Worm (Caenorhabditis elegans) whole organism, L3 larva: ENCODE data around the gene E02H1.5.
A peak's percentile ranks its signal among the peaks of the same experiment; 100 is the strongest.

Experiments
- R02D3.7 ChIP-seq: fragments of 150-350 bp; optimal IDR thresholded peaks from 2 replicates; lab custom pipeline; 2014; ENCODE audit warnings: missing biosample characterization, missing genetic modification characterization
- ZK546.5 ChIP-seq: sonication (generic microtip); optimal IDR thresholded peaks from 2 replicates; lab custom pipeline; 2017; ENCODE audit warnings: missing biosample characterization, missing genetic modification characterization
- aly-2 ChIP-seq: fragments of 150-350 bp; optimal IDR thresholded peaks from 2 replicates; lab custom pipeline; 2014; ENCODE audit warnings: missing biosample characterization, missing genetic modification characterization
- ama-1 ChIP-seq: fragments of 150-350 bp; optimal IDR thresholded peaks from 2 replicates; lab custom pipeline; 2018
- ceh-16 ChIP-seq: sonication (generic microtip); optimal IDR thresholded peaks from 2 replicates; lab custom pipeline; 2017; ENCODE audit warnings: missing biosample characterization, missing genetic modification characterization
- ceh-28 ChIP-seq: fragments of 150-350 bp; optimal IDR thresholded peaks from 2 replicates; lab custom pipeline; 2014; ENCODE audit warnings: missing biosample characterization, missing genetic modification reagents, missing genetic modification characterization
- ceh-82 ChIP-seq: fragments of 150-350 bp; optimal IDR thresholded peaks from 2 replicates; lab custom pipeline; 2014; ENCODE audit warnings: missing biosample characterization, missing genetic modification characterization
- ceh-9 ChIP-seq: sonication (generic microtip); optimal IDR thresholded peaks from 2 replicates; lab custom pipeline; 2018; ENCODE audit warnings: missing biosample characterization, missing genetic modification characterization
- daf-12 ChIP-seq: fragments of 150-350 bp; optimal IDR thresholded peaks from 2 replicates; lab custom pipeline; 2014; ENCODE audit warnings: missing biosample characterization, missing genetic modification reagents, missing genetic modification characterization
- egl-27 ChIP-seq: sonication (generic microtip); optimal IDR thresholded peaks from 4 replicates; lab custom pipeline; 2017; ENCODE audit warnings: missing biosample characterization, missing genetic modification reagents, missing genetic modification characterization
- egl-5 ChIP-seq: fragments of 150-350 bp; optimal IDR thresholded peaks from 2 replicates; lab custom pipeline; 2017; ENCODE audit warnings: missing biosample characterization, missing genetic modification reagents, missing genetic modification characterization, inconsistent platforms
- elt-1 ChIP-seq: fragments of 150-350 bp; optimal IDR thresholded peaks from 2 replicates; lab custom pipeline; 2014; ENCODE audit warnings: missing biosample characterization, missing genetic modification characterization
- elt-2 ChIP-seq: sonication (generic microtip); optimal IDR thresholded peaks from 2 replicates; lab custom pipeline; 2016; ENCODE audit warnings: missing genetic modification reagents, mild to moderate bottlenecking, missing genetic modification characterization, missing compliant biosample characterization
- elt-3 ChIP-seq, 3 experiments: fragments of 150-350 bp in 1 of 3; sonication (generic microtip) in 2 of 3; optimal IDR thresholded peaks; 2 replicates in 2 of 3; 4 replicates in 1 of 3; lab custom pipeline; 2014 to 2017; ENCODE audit warnings: missing biosample characterization in 3 of 3, missing genetic modification characterization in 3 of 3
- eor-1 ChIP-seq, 2 experiments: fragments of 150-350 bp; optimal IDR thresholded peaks; 2 replicates each; lab custom pipeline; 2014 to 2018; ENCODE audit warnings: missing biosample characterization in 2 of 2, missing genetic modification characterization in 2 of 2
- fkh-10 ChIP-seq: sonication (generic microtip); optimal IDR thresholded peaks from 2 replicates; lab custom pipeline; 2017; ENCODE audit warnings: missing biosample characterization, missing genetic modification reagents, missing genetic modification characterization
- fkh-2 ChIP-seq: fragments of 150-350 bp; optimal IDR thresholded peaks from 2 replicates; lab custom pipeline; 2014; ENCODE audit warnings: missing biosample characterization, missing genetic modification reagents, missing genetic modification characterization
- fos-1 ChIP-seq: fragments of 150-350 bp; optimal IDR thresholded peaks from 2 replicates; lab custom pipeline; 2014; ENCODE audit warnings: missing biosample characterization, missing genetic modification characterization
- hmg-11 ChIP-seq: sonication (generic microtip); optimal IDR thresholded peaks from 2 replicates; lab custom pipeline; 2016; ENCODE audit warnings: missing genetic modification characterization, missing compliant biosample characterization
- jun-1 ChIP-seq: fragments of 150-350 bp; optimal IDR thresholded peaks from 2 replicates; lab custom pipeline; 2014; ENCODE audit warnings: missing biosample characterization, missing genetic modification reagents, missing genetic modification characterization
- lin-15B ChIP-seq: fragments of 150-350 bp; optimal IDR thresholded peaks from 2 replicates; lab custom pipeline; 2014; ENCODE audit warnings: missing biosample characterization, missing genetic modification characterization
- lin-39 ChIP-seq: fragments of 150-350 bp; optimal IDR thresholded peaks from 2 replicates; lab custom pipeline; 2018; ENCODE audit warnings: missing biosample characterization, missing genetic modification reagents, missing genetic modification characterization
- lsy-12 ChIP-seq: sonication (generic microtip); optimal IDR thresholded peaks from 2 replicates; lab custom pipeline; 2016; ENCODE audit warnings: mild to moderate bottlenecking, missing genetic modification characterization, missing compliant biosample characterization
- mdl-1 ChIP-seq: fragments of 150-350 bp; optimal IDR thresholded peaks from 2 replicates; lab custom pipeline; 2014; ENCODE audit warnings: missing biosample characterization, missing genetic modification characterization
- nfya-1 ChIP-seq: sonication (generic microtip); optimal IDR thresholded peaks from 2 replicates; lab custom pipeline; 2017; ENCODE audit warnings: missing genetic modification characterization, mild to moderate bottlenecking, missing compliant biosample characterization, antibody characterized with exemption, moderate library complexity; ENCODE audit not compliant: insufficient read depth
- nhr-11 ChIP-seq: fragments of 150-350 bp; optimal IDR thresholded peaks from 2 replicates; lab custom pipeline; 2014; ENCODE audit warnings: missing biosample characterization, missing genetic modification characterization
- nhr-12 ChIP-seq: fragments of 150-350 bp; optimal IDR thresholded peaks from 2 replicates; lab custom pipeline; 2014; ENCODE audit warnings: missing biosample characterization, missing genetic modification characterization
- nhr-23 ChIP-seq: fragments of 150-350 bp; optimal IDR thresholded peaks from 2 replicates; lab custom pipeline; 2014; ENCODE audit warnings: missing biosample characterization, missing genetic modification reagents, missing genetic modification characterization
- nhr-237 ChIP-seq: fragments of 150-350 bp; optimal IDR thresholded peaks from 2 replicates; lab custom pipeline; 2014; ENCODE audit warnings: missing biosample characterization, missing genetic modification characterization
- nhr-25 ChIP-seq: sonication (generic microtip); optimal IDR thresholded peaks from 2 replicates; lab custom pipeline; 2017; ENCODE audit warnings: missing biosample characterization, missing genetic modification characterization
- nhr-28 ChIP-seq: fragments of 150-350 bp; optimal IDR thresholded peaks from 2 replicates; lab custom pipeline; 2014; ENCODE audit warnings: missing biosample characterization, missing genetic modification characterization
- nhr-43 ChIP-seq: sonication (generic microtip); optimal IDR thresholded peaks from 2 replicates; lab custom pipeline; 2016; ENCODE audit warnings: mild to moderate bottlenecking, missing genetic modification characterization, missing compliant biosample characterization; ENCODE audit not compliant: poor library complexity, severe bottlenecking
- nhr-67 ChIP-seq: fragments of 150-350 bp; optimal IDR thresholded peaks from 2 replicates; lab custom pipeline; 2014; ENCODE audit warnings: missing biosample characterization, missing genetic modification characterization
- nhr-77 ChIP-seq: fragments of 150-350 bp; optimal IDR thresholded peaks from 2 replicates; lab custom pipeline; 2014; ENCODE audit warnings: missing biosample characterization, missing genetic modification characterization
- pha-4 ChIP-seq: fragments of 150-350 bp; optimal IDR thresholded peaks from 2 replicates; lab custom pipeline; 2014; ENCODE audit warnings: missing biosample characterization, missing genetic modification reagents, missing genetic modification characterization
- pqm-1 ChIP-seq: fragments of 150-350 bp; optimal IDR thresholded peaks from 2 replicates; lab custom pipeline; 2017; ENCODE audit warnings: missing biosample characterization, missing genetic modification characterization, inconsistent platforms
- sea-2 ChIP-seq: fragments of 150-350 bp; sonication (generic microtip); optimal IDR thresholded peaks from 4 replicates; lab custom pipeline; 2014; ENCODE audit warnings: missing biosample characterization, missing genetic modification reagents, missing genetic modification characterization
- skn-1 ChIP-seq: fragments of 150-350 bp; optimal IDR thresholded peaks from 2 replicates; lab custom pipeline; 2014; ENCODE audit warnings: missing biosample characterization, missing genetic modification characterization
- tbx-2 ChIP-seq: sonication (generic microtip); optimal IDR thresholded peaks from 2 replicates; lab custom pipeline; 2016; ENCODE audit warnings: mild to moderate bottlenecking, missing genetic modification characterization, missing compliant biosample characterization
- unc-39 ChIP-seq: sonication (generic microtip); optimal IDR thresholded peaks from 4 replicates; lab custom pipeline; 2017; ENCODE audit warnings: missing biosample characterization, missing genetic modification characterization
- unc-62 ChIP-seq: fragments of 150-350 bp; sonication (generic microtip); optimal IDR thresholded peaks from 4 replicates; lab custom pipeline; 2014; ENCODE audit warnings: missing biosample characterization, missing genetic modification reagents, missing genetic modification characterization
- zag-1 ChIP-seq: fragments of 150-350 bp; optimal IDR thresholded peaks from 2 replicates; lab custom pipeline; 2014; ENCODE audit warnings: missing biosample characterization, missing genetic modification characterization
- ztf-4 ChIP-seq: fragments of 150-350 bp; optimal IDR thresholded peaks from 2 replicates; lab custom pipeline; 2014; ENCODE audit warnings: missing biosample characterization, missing genetic modification characterization

E02H1.5 gene

ce11 chrII:9566045-9566444, 29.0 kb upstream of the E02H1.5 start:
- TF ChIP-seq ceh-16 (no peak), nhr-23 (tag; lab: Kevin White, UChicago) (peak; percentile 53), ceh-9 (tag; lab: Kevin White, UChicago) (no peak), nhr-67 (tag; lab: Kevin White, UChicago) (no peak), nhr-77 (tag; lab: Kevin White, UChicago) (peak; percentile 72), lin-15B (tag; lab: Kevin White, UChicago) (no peak), elt-2 (tag; lab: Kevin White, UChicago) (peak; percentile 37), unc-62 (GFP tag; lab: Kevin White, UChicago) (no peak), mdl-1 (tag; lab: Kevin White, UChicago) (no peak), pqm-1 (tag; lab: Kevin White, UChicago) (no peak), fkh-10 (GFP tag; lab: Kevin White, UChicago) (no peak), lsy-12 (tag; lab: Kevin White, UChicago) (peak; percentile 70), fkh-2 (tag; lab: Kevin White, UChicago) (no peak), ztf-4 (tag; lab: Kevin White, UChicago) (no peak), nhr-11 (tag; lab: Kevin White, UChicago) (no peak), jun-1 (tag; lab: Kevin White, UChicago) (no peak), fos-1 (tag; lab: Kevin White, UChicago) (no peak), egl-27 (tag; lab: Kevin White, UChicago) (no peak), skn-1 (no peak), nhr-12 (no peak), lin-39 (tag; lab: Kevin White, UChicago) (no peak), eor-1 (tag; optimal IDR thresholded peaks at IDR 0.05; lab: Kevin White, UChicago) (no peak), elt-1 (no peak), ZK546.5 (tag; lab: Kevin White, UChicago) (no peak), nhr-43 (tag; lab: Kevin White, UChicago) (peak; percentile 33), pha-4 (tag; lab: Kevin White, UChicago) (peak; percentile 1), nhr-237 (tag; lab: Kevin White, UChicago) (no peak), sea-2 (GFP tag; lab: Kevin White, UChicago) (no peak), R02D3.7 (tag; lab: Kevin White, UChicago) (no peak), unc-39 (tag; lab: Kevin White, UChicago) (peak; percentile 23), zag-1 (tag; lab: Kevin White, UChicago) (no peak), aly-2 (tag; lab: Kevin White, UChicago) (no peak), tbx-2 (tag; lab: Kevin White, UChicago) (no peak), ama-1 (no peak), ceh-28 (tag; lab: Kevin White, UChicago) (no peak), ceh-82 (tag; lab: Kevin White, UChicago) (no peak), elt-3 (tag; optimal IDR thresholded peaks at IDR 0.05; lab: Kevin White, UChicago) (no peak), daf-12 (no peak), nfya-1 (peak; percentile 24), egl-5 (tag; lab: Kevin White, UChicago) (no peak), nhr-25 (tag; lab: Kevin White, UChicago) (peak; percentile 42), hmg-11 (tag; lab: Kevin White, UChicago) (peak; percentile 63), nhr-28 (no peak)

ce11 chrII:9573412-9573811, 21.6 kb upstream of the E02H1.5 start:
- TF ChIP-seq zag-1 (tag; lab: Kevin White, UChicago) (no peak), ceh-82 (tag; lab: Kevin White, UChicago) (no peak), nhr-23 (tag; lab: Kevin White, UChicago) (peak; percentile 54), pha-4 (tag; lab: Kevin White, UChicago) (no peak), egl-27 (tag; lab: Kevin White, UChicago) (no peak), nhr-67 (tag; lab: Kevin White, UChicago) (no peak)
- TF ChIP-seq, all 47 proteins: peak for 1
